Worm (Caenorhabditis elegans): Measurements from ENCODE around the gene grl-12.
A peak's percentile ranks its signal among the peaks of the same experiment; 100 is the strongest.

ce11 chrV:8631277-8631765, 5.5 kb downstream of the grl-12 start, which contains the start of gene atg-18:
- TF ChIP-seq daf-16 (GFP tag; optimal IDR thresholded peaks at IDR 0.05) (peak in 1 of 2 experiments; percentile 64), daf-16 (tag; optimal IDR thresholded peaks at IDR 0.05) (peak; percentile 80), duxl-1 (tag; optimal IDR thresholded peaks at IDR 0.05; ENCODE audit: poor library complexity) (no peak), Y75B8A.6 (GFP tag; IDR thresholded peaks at IDR 0.05) (no peak), R02D3.7 (tag; optimal IDR thresholded peaks at IDR 0.05) (no peak), fos-1 (tag; optimal IDR thresholded peaks at IDR 0.05) (no peak), ztf-11 (tag; optimal IDR thresholded peaks at IDR 0.05) (no peak), zfp-2 (tag; optimal IDR thresholded peaks at IDR 0.05) (no peak), hlh-11 (tag; optimal IDR thresholded peaks at IDR 0.05) (peak; percentile 97), sdz-12 (GFP tag; optimal IDR thresholded peaks at IDR 0.05) (no peak), pha-4 (GFP tag; IDR thresholded peaks at IDR 0.05) (no peak), pha-4 (tag; optimal IDR thresholded peaks at IDR 0.05) (peak; percentile 30)
